Worm (Caenorhabditis elegans) whole organism, L1 larva: ENCODE measurements around the gene H34I24.2.

Experiments used
- C16A3.4 ChIP-seq: fragments of 150-350 bp; optimal IDR thresholded peaks from 2 replicates; lab custom pipeline; 2014; ENCODE audit warnings: missing biosample characterization, missing genetic modification characterization
- blmp-1 ChIP-seq: fragments of 150-350 bp; optimal IDR thresholded peaks from 2 replicates; lab custom pipeline; 2014; ENCODE audit warnings: missing biosample characterization, missing genetic modification characterization
- ceh-82 ChIP-seq, 3 experiments: fragments of 150-350 bp in 1 of 3; sonication (generic microtip) in 2 of 3; optimal IDR thresholded peaks; 2 replicates each; lab custom pipeline; 2014 to 2017; ENCODE audit warnings: missing biosample characterization in 3 of 3, missing genetic modification characterization in 3 of 3
- dpl-1 ChIP-seq, 3 experiments: fragments of 150-350 bp in 2 of 3; sonication (generic microtip) in 1 of 3; optimal IDR thresholded peaks; 2 replicates each; lab custom pipeline; 2014 to 2017; ENCODE audit warnings: missing biosample characterization in 3 of 3, missing genetic modification characterization in 3 of 3, missing genetic modification reagents in 3 of 3
- efl-1 ChIP-seq, 4 experiments: fragments of 150-350 bp; optimal IDR thresholded peaks in 3 of 4; peaks in 1 of 4; 1 replicate in 1 of 4; 2 replicates in 3 of 4; lab custom pipeline; 2014; ENCODE audit warnings: missing biosample characterization in 2 of 4, missing genetic modification characterization in 2 of 4, missing genetic modification reagents in 2 of 4
- efl-3 ChIP-seq: fragments of 200-800 bp; sonication (Bioruptor generic); optimal IDR thresholded peaks from 2 replicates; lab custom pipeline; 2018; ENCODE audit warnings: mild to moderate bottlenecking, missing genetic modification characterization, missing compliant biosample characterization
- egl-13 ChIP-seq: sonication (generic microtip); optimal IDR thresholded peaks from 2 replicates; lab custom pipeline; 2016; ENCODE audit warnings: missing genotype, missing genetic modification reagents, missing genetic modification characterization, missing compliant biosample characterization
- egl-27 ChIP-seq, 2 experiments: fragments of 150-350 bp in 1 of 2; sonication (generic microtip); optimal IDR thresholded peaks; 3 replicates each; lab custom pipeline; 2017 to 2018; ENCODE audit warnings: missing biosample characterization in 2 of 2, missing genetic modification characterization in 2 of 2, missing genetic modification reagents in 2 of 2
- elt-2 ChIP-seq: sonication (generic microtip); optimal IDR thresholded peaks from 2 replicates; lab custom pipeline; 2016; ENCODE audit warnings: missing genetic modification characterization, mild to moderate bottlenecking, inconsistent platforms, missing compliant biosample characterization, missing genetic modification reagents
- elt-3 ChIP-seq, 6 experiments: fragments of 150-350 bp in 1 of 6; sonication (generic microtip); optimal IDR thresholded peaks; 2 replicates each; lab custom pipeline; 2017 to 2018; ENCODE audit warnings: missing biosample characterization in 6 of 6, missing genetic modification characterization in 6 of 6, inconsistent platforms in 1 of 6
- grh-1 ChIP-seq: fragments of 200-800 bp; sonication (Bioruptor generic); IDR thresholded peaks from 2 replicates; pipeline ENCODE4 v1.3.6; 2022; ENCODE audit warnings: missing genetic modification reagents, missing genetic modification characterization, missing compliant biosample characterization
- hlh-17 ChIP-seq: fragments of 200-800 bp; sonication (Bioruptor generic); optimal IDR thresholded peaks from 2 replicates; lab custom pipeline; 2018; ENCODE audit warnings: missing genetic modification characterization, mild to moderate bottlenecking, missing compliant biosample characterization, moderate library complexity, borderline replicate concordance
- irx-1 ChIP-seq: sonication (generic microtip); optimal IDR thresholded peaks from 2 replicates; lab custom pipeline; 2016; ENCODE audit warnings: missing genetic modification characterization, missing compliant biosample characterization
- jun-1 ChIP-seq: fragments of 150-350 bp; optimal IDR thresholded peaks from 2 replicates; lab custom pipeline; 2014; ENCODE audit warnings: missing biosample characterization, missing genetic modification reagents, missing genetic modification characterization
- lin-13 ChIP-seq: fragments of 150-350 bp; optimal IDR thresholded peaks from 2 replicates; lab custom pipeline; 2014; ENCODE audit warnings: missing biosample characterization, missing genetic modification reagents, missing genetic modification characterization
- lin-14 ChIP-seq: fragments of 200-800 bp; sonication (Bioruptor generic); optimal IDR thresholded peaks from 2 replicates; lab custom pipeline; 2018; ENCODE audit warnings: mild to moderate bottlenecking, missing genetic modification characterization, moderate library complexity, missing compliant biosample characterization
- lin-35 ChIP-seq, 2 experiments: fragments of 150-350 bp; optimal IDR thresholded peaks; 2 replicates each; lab custom pipeline; 2014; ENCODE audit warnings: missing biosample characterization in 2 of 2, missing genetic modification characterization in 2 of 2, missing genetic modification reagents in 2 of 2
- lin-39 ChIP-seq: fragments of 150-350 bp; optimal IDR thresholded peaks from 2 replicates; lab custom pipeline; 2014; ENCODE audit warnings: missing biosample characterization, missing genetic modification reagents, missing genetic modification characterization
- lsy-2 ChIP-seq, 2 experiments: fragments of 150-350 bp; optimal IDR thresholded peaks; 2 replicates each; lab custom pipeline; 2014; ENCODE audit warnings: missing biosample characterization in 2 of 2, missing genetic modification characterization in 2 of 2
- mab-9 ChIP-seq: fragments of 200-800 bp; sonication (Bioruptor generic); IDR thresholded peaks from 2 replicates; pipeline ENCODE4 v1.3.6; 2022; ENCODE audit warnings: missing genetic modification reagents, missing genetic modification characterization, missing compliant biosample characterization
- mdl-1 ChIP-seq, 2 experiments: fragments of 150-350 bp; optimal IDR thresholded peaks; 2 replicates each; lab custom pipeline; 2014 to 2017; ENCODE audit warnings: missing biosample characterization in 2 of 2, missing genetic modification characterization in 2 of 2, inconsistent platforms in 1 of 2
- mep-1 ChIP-seq: fragments of 150-350 bp; optimal IDR thresholded peaks from 2 replicates; lab custom pipeline; 2014; ENCODE audit warnings: missing biosample characterization, missing genetic modification characterization
- nhr-19 ChIP-seq: fragments of 200-800 bp; sonication (Bioruptor generic); conservative IDR thresholded peaks from 2 replicates; pipeline ENCODE4 v1.3.6; 2022; ENCODE audit warnings: missing genetic modification characterization, missing compliant biosample characterization
- nhr-20 ChIP-seq: sonication (generic microtip); optimal IDR thresholded peaks from 2 replicates; lab custom pipeline; 2016; ENCODE audit warnings: mild to moderate bottlenecking, missing genetic modification characterization, missing compliant biosample characterization
- nhr-47 ChIP-seq: sonication (generic microtip); optimal IDR thresholded peaks from 2 replicates; lab custom pipeline; 2016; ENCODE audit warnings: mild to moderate bottlenecking, missing genetic modification characterization, moderate library complexity, missing compliant biosample characterization
- nhr-71 ChIP-seq: sonication (generic microtip); optimal IDR thresholded peaks from 2 replicates; lab custom pipeline; 2016; ENCODE audit warnings: mild to moderate bottlenecking, missing genetic modification characterization, moderate library complexity, missing compliant biosample characterization
- nhr-76 ChIP-seq: sonication (generic microtip); optimal IDR thresholded peaks from 2 replicates; lab custom pipeline; 2017; ENCODE audit warnings: missing biosample characterization, missing genetic modification characterization
- nhr-77 ChIP-seq: fragments of 150-350 bp; optimal IDR thresholded peaks from 2 replicates; lab custom pipeline; 2014; ENCODE audit warnings: missing biosample characterization, missing genetic modification characterization
- nhr-84 ChIP-seq: sonication (generic microtip); optimal IDR thresholded peaks from 2 replicates; lab custom pipeline; 2017; ENCODE audit warnings: missing biosample characterization, missing genetic modification characterization
- nhr-85 ChIP-seq: sonication (generic microtip); peaks from one replicate; lab custom pipeline; 2016; ENCODE audit warnings: missing genetic modification characterization, inconsistent platforms, missing compliant biosample characterization
- nhr-90 ChIP-seq: sonication (generic microtip); optimal IDR thresholded peaks from 2 replicates; lab custom pipeline; 2016; ENCODE audit warnings: mild to moderate bottlenecking, missing genetic modification characterization, missing compliant biosample characterization; ENCODE audit not compliant: poor library complexity
- pag-3 ChIP-seq: sonication (generic microtip); optimal IDR thresholded peaks from 2 replicates; lab custom pipeline; 2017; ENCODE audit warnings: missing genetic modification characterization, mild to moderate bottlenecking, missing compliant biosample characterization, antibody characterized with exemption, borderline replicate concordance; ENCODE audit not compliant: insufficient read depth
- rnt-1 ChIP-seq: sonication (generic microtip); optimal IDR thresholded peaks from 2 replicates; lab custom pipeline; 2016; ENCODE audit warnings: mild to moderate bottlenecking, missing genetic modification characterization, moderate library complexity, missing compliant biosample characterization
- skn-1 ChIP-seq: fragments of 150-350 bp; optimal IDR thresholded peaks from 2 replicates; lab custom pipeline; 2014; ENCODE audit warnings: missing biosample characterization, missing genetic modification characterization
- snpc-4 ChIP-seq: fragments of 150-350 bp; optimal IDR thresholded peaks from 2 replicates; lab custom pipeline; 2014; ENCODE audit warnings: missing biosample characterization, missing genetic modification characterization
- snu-23 ChIP-seq: sonication (generic microtip); optimal IDR thresholded peaks from 2 replicates; lab custom pipeline; 2016; ENCODE audit warnings: missing genetic modification characterization, missing compliant biosample characterization
- swsn-7 ChIP-seq: sonication (generic microtip); optimal IDR thresholded peaks from 2 replicates; lab custom pipeline; 2016; ENCODE audit warnings: missing genetic modification characterization, missing compliant biosample characterization
- tbx-2 ChIP-seq: sonication (generic microtip); optimal IDR thresholded peaks from 2 replicates; lab custom pipeline; 2016; ENCODE audit warnings: missing genetic modification characterization, missing compliant biosample characterization
- unc-130 ChIP-seq: fragments of 150-350 bp; optimal IDR thresholded peaks from 2 replicates; lab custom pipeline; 2017; ENCODE audit warnings: missing biosample characterization, missing genetic modification characterization, inconsistent platforms
- unc-98 ChIP-seq: fragments of 200-800 bp; sonication (Bioruptor generic); IDR thresholded peaks from 2 replicates; pipeline ENCODE4 v1.3.6; 2022; ENCODE audit warnings: missing genetic modification characterization, missing compliant biosample characterization
- vab-15 ChIP-seq: sonication (generic microtip); optimal IDR thresholded peaks from 2 replicates; lab custom pipeline; 2017; ENCODE audit warnings: missing genotype, mild to moderate bottlenecking, missing genetic modification characterization, missing compliant biosample characterization
- xbp-1 ChIP-seq: sonication (generic microtip); optimal IDR thresholded peaks from 2 replicates; lab custom pipeline; 2016; ENCODE audit warnings: missing genetic modification characterization, missing compliant biosample characterization
- ztf-11 ChIP-seq, 2 experiments: sonication (generic microtip); optimal IDR thresholded peaks; 2 replicates each; lab custom pipeline; 2016 to 2017; ENCODE audit warnings: missing genetic modification characterization in 2 of 2, missing biosample characterization in 1 of 2, missing compliant biosample characterization in 1 of 2
- ztf-4 ChIP-seq: fragments of 150-350 bp; optimal IDR thresholded peaks from 2 replicates; lab custom pipeline; 2014; ENCODE audit warnings: missing biosample characterization, missing genetic modification characterization

H34I24.2 gene

DNA sequence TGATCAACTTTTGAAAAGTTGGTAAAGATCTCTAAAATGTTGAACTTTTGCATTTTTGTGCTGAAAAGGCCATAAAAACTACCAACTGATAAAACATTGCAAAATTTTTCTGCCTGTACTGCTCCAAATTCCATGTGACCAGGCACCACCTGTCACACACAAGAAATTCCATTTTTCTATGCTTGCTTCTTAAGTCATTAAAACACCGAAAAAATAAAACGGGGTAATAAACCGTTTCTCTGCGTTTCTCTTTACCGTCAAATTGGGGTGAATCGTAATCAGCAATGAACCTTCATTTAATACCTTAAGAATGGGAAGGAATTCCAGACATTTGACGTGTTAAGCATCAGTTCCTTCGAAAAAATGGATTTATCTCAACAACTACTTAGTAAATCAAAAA, 28.4 kb downstream of the H34I24.2 start (continued):
- TF ChIP-seq blmp-1 (tag; lab: Kevin White, UChicago): peak; percentile 6
- TF ChIP-seq xbp-1 (tag; lab: Kevin White, UChicago): no peak

DNA sequence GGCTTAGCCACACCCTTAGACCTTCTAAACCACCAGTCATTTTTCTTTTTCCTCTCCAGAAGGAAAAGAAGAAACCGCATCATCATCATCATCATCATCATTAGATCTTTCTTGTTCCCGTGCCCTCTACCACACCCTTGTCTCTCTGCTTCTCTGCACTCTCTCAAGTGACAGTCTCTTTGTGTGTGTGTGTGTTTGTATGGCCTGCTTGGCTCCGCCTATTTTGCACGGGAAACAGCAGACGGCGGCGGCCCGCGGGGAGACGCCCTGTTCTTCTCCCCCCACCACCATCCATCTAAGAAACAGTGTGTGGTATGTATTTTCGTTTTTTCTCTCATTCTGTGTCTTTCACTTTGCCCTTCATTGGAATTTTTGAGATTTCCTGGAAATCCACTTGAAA, 30.0 kb downstream of the H34I24.2 start:
- TF ChIP-seq nhr-76 (tag; lab: Kevin White, UChicago) (no peak), elt-3 (tag; optimal IDR thresholded peaks at IDR 0.05; lab: Kevin White, UChicago) (peak in 5 of 6 experiments; percentile 36 to 94 (median 58)), nhr-84 (tag; lab: Kevin White, UChicago) (no peak), unc-130 (peak; percentile 16), C16A3.4 (tag; lab: Kevin White, UChicago) (peak; percentile 68), lin-35 (GFP tag; optimal IDR thresholded peaks at IDR 0.05; lab: Kevin White, UChicago) (peak; percentile 14 to 77), egl-13 (tag; lab: Kevin White, UChicago) (no peak), xbp-1 (tag; lab: Kevin White, UChicago) (peak; percentile 46), nhr-90 (tag; lab: Kevin White, UChicago) (peak; percentile 84), efl-3 (GFP tag; lab: Kevin White, UChicago) (no peak), hlh-17 (GFP tag; lab: Kevin White, UChicago) (no peak), mab-9 (no peak), nhr-19 (peak; percentile 52), efl-1 (optimal IDR thresholded peaks at IDR 0.05; lab: Kevin White, UChicago) (peak; percentile 21 to 36), efl-1 (GFP tag; optimal IDR thresholded peaks at IDR 0.05 in 1 of 2; lab: Kevin White, UChicago) (peak in 1 of 2 experiments; percentile 1), blmp-1 (tag; lab: Kevin White, UChicago) (peak; percentile 94), ztf-4 (tag; lab: Kevin White, UChicago) (peak; percentile 25), nhr-20 (tag; lab: Kevin White, UChicago) (peak; percentile 90), lin-13 (GFP tag; lab: Kevin White, UChicago) (peak; percentile 56), snu-23 (peak; percentile 88), unc-98 (GFP tag; lab: Robert Waterston, UW) (no peak), grh-1 (peak; percentile 73), lin-14 (GFP tag; lab: Kevin White, UChicago) (peak; percentile 97), nhr-47 (tag; lab: Kevin White, UChicago) (peak; percentile 61), tbx-2 (peak; percentile 77), irx-1 (tag; lab: Kevin White, UChicago) (peak; percentile 5), rnt-1 (tag; lab: Kevin White, UChicago) (peak; percentile 70), nhr-71 (tag; lab: Kevin White, UChicago) (peak; percentile 87), lsy-2 (tag; optimal IDR thresholded peaks at IDR 0.05; lab: Kevin White, UChicago) (peak; percentile 35 to 67), mep-1 (tag; lab: Kevin White, UChicago) (peak; percentile 54), egl-27 (tag; optimal IDR thresholded peaks at IDR 0.05; lab: Kevin White, UChicago) (peak in 1 of 2 experiments; percentile 41), mdl-1 (tag; optimal IDR thresholded peaks at IDR 0.05; lab: Kevin White, UChicago) (peak in 1 of 2 experiments; percentile 78), ceh-82 (tag; optimal IDR thresholded peaks at IDR 0.05; lab: Kevin White, UChicago) (peak in 1 of 3 experiments; percentile 19), lin-39 (peak; percentile 39), vab-15 (tag; lab: Kevin White, UChicago) (peak; percentile 74), ztf-11 (tag; optimal IDR thresholded peaks at IDR 0.05; lab: Kevin White, UChicago) (no peak), nhr-77 (tag; lab: Kevin White, UChicago) (peak; percentile 64), skn-1 (tag; lab: Kevin White, UChicago) (peak; percentile 39), snpc-4 (tag; lab: Kevin White, UChicago) (no peak), elt-2 (peak; percentile 41), pag-3 (no peak), jun-1 (peak; percentile 57), nhr-85 (tag; lab: Kevin White, UChicago) (peak; percentile 99), dpl-1 (GFP tag; optimal IDR thresholded peaks at IDR 0.05; lab: Kevin White, UChicago) (peak; percentile 39 to 58 (median 43)), swsn-7 (tag; lab: Kevin White, UChicago) (peak; percentile 46)
